Fruit fly (Drosophila melanogaster): ENCODE results near the gene Pxt.

The Pxt gene

DNA sequence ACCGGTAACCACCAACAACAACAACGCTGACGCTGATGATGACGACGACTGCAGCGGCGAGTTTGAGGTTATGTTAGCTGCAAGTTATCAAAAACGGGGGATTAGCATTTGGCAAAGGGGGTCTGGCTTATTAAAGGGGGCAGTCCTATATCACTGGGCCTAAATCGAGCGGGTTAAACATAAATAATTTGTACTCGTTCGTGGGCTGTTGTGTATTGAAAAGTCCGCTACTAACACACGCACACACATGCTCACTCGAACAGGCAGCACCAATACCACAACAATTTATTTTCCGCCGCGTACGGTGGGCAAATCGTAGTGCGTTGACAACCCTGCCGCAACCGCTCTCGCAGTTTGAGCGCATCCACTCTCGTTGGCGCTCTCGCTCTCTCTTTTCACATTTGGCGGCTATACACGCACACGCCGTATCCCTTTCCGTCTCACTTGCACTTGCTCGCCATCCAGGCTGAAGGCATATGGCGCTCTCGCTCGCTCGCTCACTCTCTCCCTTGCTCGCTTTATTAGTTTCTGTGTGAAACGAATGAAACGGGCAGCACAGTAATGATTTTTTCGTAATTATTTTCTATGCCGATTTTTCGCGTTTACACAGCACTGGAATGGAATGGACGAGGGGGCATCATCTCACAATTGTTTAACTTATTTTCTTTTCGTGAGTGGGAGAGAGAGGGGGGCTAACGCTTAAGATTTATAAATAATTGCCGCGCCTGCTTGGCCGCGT lies 2.2 kb upstream of the Pxt start (continued):
- TF ChIP-seq scrt (GFP tag; optimal IDR thresholded peaks at IDR 0.05) = peak; percentile 34
- TF ChIP-seq CG15601 (tag; optimal IDR thresholded peaks at IDR 0.05) = peak; percentile 39
- TF ChIP-seq GATAe (GFP tag; conservative IDR thresholded peaks at IDR 0.05) = no peak
- TF ChIP-seq onecut (GFP tag; IDR thresholded peaks at IDR 0.05) = peak; percentile 65; the same call in 1 of the 2 replicates
- TF ChIP-seq Nf-YC (tag; optimal IDR thresholded peaks at IDR 0.05) = peak; percentile 72
- TF ChIP-seq Deaf1 (tag; optimal IDR thresholded peaks at IDR 0.05) = peak; percentile 75
- TF ChIP-seq CG16779 (GFP tag; IDR thresholded peaks at IDR 0.05) = no peak
- TF ChIP-seq Meics (GFP tag; optimal IDR thresholded peaks at IDR 0.05) = peak; percentile 48
- no peak for TF ChIP-seq CG14014 (GFP tag; IDR thresholded peaks at IDR 0.05)
- peak; percentile 96 for TF ChIP-seq cg (GFP tag; optimal IDR thresholded peaks at IDR 0.05)
- TF ChIP-seq CG17385 (GFP tag; optimal IDR thresholded peaks at IDR 0.05) = peak; percentile 49
- no peak for TF ChIP-seq CG3065 (GFP tag; optimal IDR thresholded peaks at IDR 0.05)
- TF ChIP-seq Max (GFP tag; optimal IDR thresholded peaks at IDR 0.05) = peak; percentile 22
- TF ChIP-seq luna (GFP tag; optimal IDR thresholded peaks at IDR 0.05) = peak; percentile 13
- TF ChIP-seq CG9797 (GFP tag; optimal IDR thresholded peaks at IDR 0.05) = no peak
- peak; percentile 6 for TF ChIP-seq nmo (GFP tag; optimal IDR thresholded peaks at IDR 0.05)
- TF ChIP-seq ERR (GFP tag; optimal IDR thresholded peaks at IDR 0.05) = peak; percentile 61
- peak; percentile 4 for TF ChIP-seq CG7271 (tag; optimal IDR thresholded peaks at IDR 0.05)
- TF ChIP-seq CG33213 (GFP tag; optimal IDR thresholded peaks at IDR 0.05) = no peak
- TF ChIP-seq HLHmδ (GFP tag; optimal IDR thresholded peaks at IDR 0.05) = peak; percentile 72
- TF ChIP-seq nom (GFP tag; optimal IDR thresholded peaks at IDR 0.05) = peak; percentile 75
- no peak for TF ChIP-seq bcd (GFP tag; optimal IDR thresholded peaks at IDR 0.05)
- no peak for TF ChIP-seq CG14050 (GFP tag; IDR thresholded peaks at IDR 0.05)
- TF ChIP-seq gt (GFP tag; IDR thresholded peaks at IDR 0.05) = no peak
- TF ChIP-seq Bteb2 (GFP tag; optimal IDR thresholded peaks at IDR 0.05) = peak; percentile 49
- peak; percentile 49 for TF ChIP-seq cad (GFP tag; optimal IDR thresholded peaks at IDR 0.05)
- no peak for TF ChIP-seq CG16813 (GFP tag; IDR thresholded peaks at IDR 0.05; ENCODE audit: partially characterized antibody)
- TF ChIP-seq CG12659 (GFP tag; optimal IDR thresholded peaks at IDR 0.05) = peak; percentile 51
- no peak for TF ChIP-seq phol (tag; optimal IDR thresholded peaks at IDR 0.05)
- TF ChIP-seq CG1603 (tag; optimal IDR thresholded peaks at IDR 0.05) = peak; percentile 20
- TF ChIP-seq CG15479 (GFP tag; optimal IDR thresholded peaks at IDR 0.05) = peak; percentile 57
- no peak for TF ChIP-seq wdn (GFP tag; IDR thresholded peaks at IDR 0.05)
- no peak for TF ChIP-seq HLH4C (GFP tag; IDR thresholded peaks at IDR 0.05; ENCODE audit: partially characterized antibody)
- TF ChIP-seq slou (GFP tag; optimal IDR thresholded peaks at IDR 0.05) = no peak
- TF ChIP-seq corto (GFP tag; optimal IDR thresholded peaks at IDR 0.05) = peak; percentile 41
- TF ChIP-seq Nf-YB (GFP tag; optimal IDR thresholded peaks at IDR 0.05) = peak; percentile 31
- TF ChIP-seq crc (GFP tag; optimal IDR thresholded peaks at IDR 0.05) = no peak
- no peak for TF ChIP-seq Oaz (GFP tag; IDR thresholded peaks at IDR 0.05)
- peak; percentile 46 for TF ChIP-seq stwl (tag; optimal IDR thresholded peaks at IDR 0.05)
- TF ChIP-seq dpn (GFP tag; optimal IDR thresholded peaks at IDR 0.05) = no peak
- no peak for TF ChIP-seq btn (GFP tag; optimal IDR thresholded peaks at IDR 0.05)
- TF ChIP-seq CG12391 (tag; optimal IDR thresholded peaks at IDR 0.05) = peak; percentile 19
- TF ChIP-seq CG2120 (GFP tag; optimal IDR thresholded peaks at IDR 0.05) = peak; percentile 60
- TF ChIP-seq exex (tag; optimal IDR thresholded peaks at IDR 0.05) = peak; percentile 62
- no peak for TF ChIP-seq CG14441 (GFP tag; IDR thresholded peaks at IDR 0.05)
- no peak for TF ChIP-seq cas (GFP tag; IDR thresholded peaks at IDR 0.05)
- TF ChIP-seq nerfin-1 (tag; optimal IDR thresholded peaks at IDR 0.05) = peak; percentile 46
- TF ChIP-seq Pdp1 (GFP tag; optimal IDR thresholded peaks at IDR 0.05) = peak in 1 of 2 experiments; percentile 38
- no peak for TF ChIP-seq Mrtf (GFP tag; IDR thresholded peaks at IDR 0.05)

All from whole organism, embryonic.